Fruit fly (Drosophila melanogaster): ENCODE measurements around the gene CG32756.

CG32756 gene

dm6 chrX:5992141-5992540, 46.7 kb downstream of the CG32756 start (continued):
- no peak for TF ChIP-seq CG4282 (GFP tag; optimal IDR thresholded peaks at IDR 0.05)
- TF ChIP-seq caup (GFP tag; optimal IDR thresholded peaks at IDR 0.05; ENCODE audit: severe bottlenecking) = no peak
- TF ChIP-seq gsb-n (tag; optimal IDR thresholded peaks at IDR 0.05) = peak; percentile 20
- TF ChIP-seq otp (GFP tag; IDR thresholded peaks at IDR 0.05) = no peak
- TF ChIP-seq Dbx (GFP tag; IDR thresholded peaks at IDR 0.05) = no peak
- TF ChIP-seq gem (tag; optimal IDR thresholded peaks at IDR 0.05) = no peak
- TF ChIP-seq CG3163 (GFP tag; optimal IDR thresholded peaks at IDR 0.05) = no peak
- no peak for TF ChIP-seq CG13894 (tag; optimal IDR thresholded peaks at IDR 0.05)
- peak; percentile 26 for TF ChIP-seq NfI (GFP tag; optimal IDR thresholded peaks at IDR 0.05)
- no peak for TF ChIP-seq Hr78 (GFP tag; optimal IDR thresholded peaks at IDR 0.05)
- no peak for TF ChIP-seq CG18476 (GFP tag; optimal IDR thresholded peaks at IDR 0.05)
- TF ChIP-seq Blimp-1 (GFP tag; optimal IDR thresholded peaks at IDR 0.05) = peak; percentile 0
- no peak for TF ChIP-seq sens-2 (GFP tag; IDR thresholded peaks at IDR 0.05)
- TF ChIP-seq Gsc (GFP tag; IDR thresholded peaks at IDR 0.05) = no peak
- peak; percentile 32; the same call in 1 of the 3 replicates for TF ChIP-seq Opbp (GFP tag; IDR thresholded peaks at IDR 0.05; ENCODE audit: partially characterized antibody)
- TF ChIP-seq CG16779 (GFP tag; IDR thresholded peaks at IDR 0.05) = no peak
- no peak for TF ChIP-seq az2 (GFP tag; optimal IDR thresholded peaks at IDR 0.05)
- no peak for TF ChIP-seq Antp (GFP tag; optimal IDR thresholded peaks at IDR 0.05)
- TF ChIP-seq CG6765 (GFP tag; optimal IDR thresholded peaks at IDR 0.05) = no peak
- TF ChIP-seq eyg (GFP tag; optimal IDR thresholded peaks at IDR 0.05) = no peak
- no peak for TF ChIP-seq CG7556 (GFP tag; optimal IDR thresholded peaks at IDR 0.05)
- TF ChIP-seq psq (GFP tag; optimal IDR thresholded peaks at IDR 0.05) = no peak
- TF ChIP-seq MTF-1 (GFP tag; optimal IDR thresholded peaks at IDR 0.05; ENCODE audit: borderline replicate concordance) = no peak
- no peak for TF ChIP-seq CG12942 (GFP tag; optimal IDR thresholded peaks at IDR 0.05)
- TF ChIP-seq tin (GFP tag; optimal IDR thresholded peaks at IDR 0.05) = no peak
- no peak for TF ChIP-seq kah (GFP tag; optimal IDR thresholded peaks at IDR 0.05)
- no peak for TF ChIP-seq ro (GFP tag; IDR thresholded peaks at IDR 0.05)
- no peak for TF ChIP-seq fd96Cb (tag; optimal IDR thresholded peaks at IDR 0.05)
- TF ChIP-seq prd (optimal IDR thresholded peaks at IDR 0.05) = no peak
- no peak for TF ChIP-seq prd (GFP tag; IDR thresholded peaks at IDR 0.05)
- peak; percentile 44 for TF ChIP-seq Lhr (GFP tag; optimal IDR thresholded peaks at IDR 0.05)
- no peak for TF ChIP-seq CG14860 (GFP tag; IDR thresholded peaks at IDR 0.05; ENCODE audit: partially characterized antibody)
- TF ChIP-seq sug (tag; optimal IDR thresholded peaks at IDR 0.05) = no peak
- TF ChIP-seq klu (GFP tag; IDR thresholded peaks at IDR 0.05) = no peak
- TF ChIP-seq vnd (GFP tag; IDR thresholded peaks at IDR 0.05; ENCODE audit: partially characterized antibody) = no peak
- TF ChIP-seq disco-r (GFP tag; optimal IDR thresholded peaks at IDR 0.05) = no peak
- no peak for TF ChIP-seq HLH3B (GFP tag; IDR thresholded peaks at IDR 0.05)
- TF ChIP-seq E2f2 (GFP tag; IDR thresholded peaks at IDR 0.05) = no peak
- TF ChIP-seq Dek (tag; optimal IDR thresholded peaks at IDR 0.05) = peak; percentile 3
- TF ChIP-seq CG6791 (GFP tag; IDR thresholded peaks at IDR 0.05; ENCODE audit: partially characterized antibody) = no peak
- no peak for TF ChIP-seq mam (GFP tag; optimal IDR thresholded peaks at IDR 0.05)
- no peak for TF ChIP-seq CG34224 (GFP tag; IDR thresholded peaks at IDR 0.05; ENCODE audit: partially characterized antibody)
- no peak for TF ChIP-seq repo (GFP tag; optimal IDR thresholded peaks at IDR 0.05)
- TF ChIP-seq sisA (GFP tag; IDR thresholded peaks at IDR 0.05) = no peak
- TF ChIP-seq HLHmδ (GFP tag; optimal IDR thresholded peaks at IDR 0.05) = peak; percentile 5
- TF ChIP-seq Neu2 (GFP tag; optimal IDR thresholded peaks at IDR 0.05; ENCODE audit: borderline replicate concordance) = no peak
- TF ChIP-seq Tbp (GFP tag; optimal IDR thresholded peaks at IDR 0.05) = no peak
- TF ChIP-seq sna (GFP tag; IDR thresholded peaks at IDR 0.05; ENCODE audit: partially characterized antibody) = no peak
- peak; percentile 36 for TF ChIP-seq CG14710 (tag; optimal IDR thresholded peaks at IDR 0.05)
- TF ChIP-seq CG12391 (tag; optimal IDR thresholded peaks at IDR 0.05) = peak; percentile 7
- no peak for TF ChIP-seq CG10565 (GFP tag; optimal IDR thresholded peaks at IDR 0.05)
